1 fruit fly cellular context compared by ENCODE assay signal in the genomic region with DNA sequence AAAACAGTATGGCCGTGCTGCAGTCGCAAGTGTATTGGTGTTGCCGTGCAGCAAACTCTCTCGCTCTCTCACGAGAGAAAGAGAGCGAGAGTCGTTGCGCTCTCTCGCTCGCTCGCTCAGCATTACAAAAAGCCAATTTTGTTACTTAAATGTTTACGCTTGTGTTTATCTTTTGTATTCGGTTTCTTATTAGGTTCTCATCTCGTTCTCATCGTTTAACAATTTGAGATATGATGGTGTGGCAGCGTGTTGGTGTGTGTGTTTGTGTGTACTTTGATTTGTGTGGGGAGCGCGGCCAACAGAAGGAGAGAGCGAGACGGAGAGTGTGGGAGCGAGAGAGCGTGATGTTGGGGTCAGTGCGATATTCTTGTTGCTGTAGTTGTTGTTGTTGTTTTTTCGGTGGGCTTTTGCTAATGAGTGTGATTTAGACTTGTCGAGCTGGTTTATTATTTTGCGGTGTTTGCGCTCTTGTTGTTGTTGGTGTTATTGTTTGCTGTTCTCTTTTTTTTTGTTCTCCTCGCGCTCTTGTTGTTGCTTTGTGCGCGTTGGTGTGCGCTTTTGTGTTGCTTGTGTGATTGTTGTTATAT.
TF ChIP-seq lines count a peak whose summit lies in the region.

No protein-coding gene starts in this region.

TF ChIP-seq in whole organism, embryonic, 481 proteins besides CTCF, POLR2A, EP300 and RAD21 (continued from another document and continues in another):
- no peak for TF ChIP-seq fd96Cb (tag; optimal IDR thresholded peaks at IDR 0.05; lab: Kevin White, UChicago)
- TF ChIP-seq CG2875 (GFP tag; optimal IDR thresholded peaks at IDR 0.05; lab: Kevin White, UChicago): no peak
- no peak for TF ChIP-seq gt (GFP tag; IDR thresholded peaks at IDR 0.05; lab: Robert Waterston, UW)
- TF ChIP-seq CG16779 (GFP tag; IDR thresholded peaks at IDR 0.05; lab: Robert Waterston, UW): no peak
- TF ChIP-seq mirr (GFP tag; optimal IDR thresholded peaks at IDR 0.05; lab: Kevin White, UChicago): peak; percentile 99
- TF ChIP-seq klu (GFP tag; IDR thresholded peaks at IDR 0.05; lab: Robert Waterston, UW): no peak
- peak; percentile 19 for TF ChIP-seq trem (tag; optimal IDR thresholded peaks at IDR 0.05; lab: Kevin White, UChicago)
- TF ChIP-seq B-H2 (GFP tag; optimal IDR thresholded peaks at IDR 0.05; lab: Kevin White, UChicago): peak; percentile 79
- no peak for TF ChIP-seq tgo (GFP tag; IDR thresholded peaks at IDR 0.05; lab: Robert Waterston, UW)
- TF ChIP-seq z (GFP tag; IDR thresholded peaks at IDR 0.05; lab: Robert Waterston, UW): peak; percentile 81
- no peak for TF ChIP-seq H2.0 (GFP tag; IDR thresholded peaks at IDR 0.05; lab: Robert Waterston, UW)
- no peak for TF ChIP-seq CG10366 (GFP tag; IDR thresholded peaks at IDR 0.05; lab: Robert Waterston, UW)
- no peak for TF ChIP-seq CG5953 (GFP tag; IDR thresholded peaks at IDR 0.05; lab: Robert Waterston, UW)
- TF ChIP-seq jigr1 (GFP tag; IDR thresholded peaks at IDR 0.05; lab: Robert Waterston, UW): no peak
- no peak for TF ChIP-seq sim (GFP tag; IDR thresholded peaks at IDR 0.05; lab: Robert Waterston, UW)
- peak; percentile 41; the same call in 1 of the 2 replicates for TF ChIP-seq Bgb (GFP tag; IDR thresholded peaks at IDR 0.05; lab: Robert Waterston, UW; ENCODE audit: partially characterized antibody)
- no peak for TF ChIP-seq CG8290 (GFP tag; optimal IDR thresholded peaks at IDR 0.05; lab: Kevin White, UChicago)
- TF ChIP-seq CG8290 (tag; optimal IDR thresholded peaks at IDR 0.05; lab: Kevin White, UChicago): peak; percentile 35 to 56
- TF ChIP-seq Rfx (GFP tag; IDR thresholded peaks at IDR 0.05; lab: Robert Waterston, UW): no peak
- no peak for TF ChIP-seq tio (GFP tag; optimal IDR thresholded peaks at IDR 0.05; lab: Kevin White, UChicago)
- TF ChIP-seq Deaf1 (tag; optimal IDR thresholded peaks at IDR 0.05; lab: Kevin White, UChicago): peak; percentile 94
- peak; percentile 65 for TF ChIP-seq CG13424 (tag; optimal IDR thresholded peaks at IDR 0.05; lab: Kevin White, UChicago)
- peak; percentile 76 for TF ChIP-seq rib (GFP tag; IDR thresholded peaks at IDR 0.05; lab: Robert Waterston, UW)
- no peak for TF ChIP-seq CG4617 (GFP tag; optimal IDR thresholded peaks at IDR 0.05; lab: Kevin White, UChicago; ENCODE audit: borderline replicate concordance)
- TF ChIP-seq Atf-2 (GFP tag; optimal IDR thresholded peaks at IDR 0.05; lab: Kevin White, UChicago): no peak
- TF ChIP-seq Bdp1 (GFP tag; optimal IDR thresholded peaks at IDR 0.05; lab: Kevin White, UChicago): no peak
- TF ChIP-seq tup (GFP tag; optimal IDR thresholded peaks at IDR 0.05; lab: Kevin White, UChicago): no peak
- TF ChIP-seq CrebB (tag; optimal IDR thresholded peaks at IDR 0.05; lab: Kevin White, UChicago): peak; percentile 69
- no peak for TF ChIP-seq pho (GFP tag; optimal IDR thresholded peaks at IDR 0.05; lab: Kevin White, UChicago)
- no peak for TF ChIP-seq inv (GFP tag; IDR thresholded peaks at IDR 0.05; lab: Robert Waterston, UW; ENCODE audit: partially characterized antibody)
- TF ChIP-seq fd64A (GFP tag; optimal IDR thresholded peaks at IDR 0.05; lab: Kevin White, UChicago): peak; percentile 63
- TF ChIP-seq CG10543 (GFP tag; optimal IDR thresholded peaks at IDR 0.05; lab: Kevin White, UChicago): peak; percentile 90
- TF ChIP-seq CG4854 (GFP tag; optimal IDR thresholded peaks at IDR 0.05; lab: Kevin White, UChicago): no peak
- TF ChIP-seq HHEX (GFP tag; optimal IDR thresholded peaks at IDR 0.05; lab: Kevin White, UChicago): peak; percentile 61
- TF ChIP-seq CG18476 (GFP tag; optimal IDR thresholded peaks at IDR 0.05; lab: Kevin White, UChicago): no peak
- TF ChIP-seq chinmo (GFP tag; IDR thresholded peaks at IDR 0.05; lab: Robert Waterston, UW; ENCODE audit: partially characterized antibody): peak; percentile 91; the same call in 3 of the 4 replicates
- TF ChIP-seq shn (GFP tag; optimal IDR thresholded peaks at IDR 0.05; lab: Kevin White, UChicago): no peak
- no peak for TF ChIP-seq CG7556 (GFP tag; optimal IDR thresholded peaks at IDR 0.05; lab: Kevin White, UChicago)
- TF ChIP-seq Atf6 (GFP tag; IDR thresholded peaks at IDR 0.05; lab: Robert Waterston, UW): peak; percentile 51; the same call in 1 of the 2 replicates
- TF ChIP-seq CG30431 (GFP tag; optimal IDR thresholded peaks at IDR 0.05; lab: Kevin White, UChicago): no peak
- peak; percentile 56 for TF ChIP-seq CG2678 (tag; optimal IDR thresholded peaks at IDR 0.05; lab: Kevin White, UChicago)
- TF ChIP-seq CG17361 (GFP tag; IDR thresholded peaks at IDR 0.05; lab: Robert Waterston, UW): no peak
- TF ChIP-seq sna (GFP tag; IDR thresholded peaks at IDR 0.05; lab: Robert Waterston, UW; ENCODE audit: partially characterized antibody): no peak
- TF ChIP-seq run (tag; optimal IDR thresholded peaks at IDR 0.05; lab: Kevin White, UChicago): peak; percentile 43
- no peak for TF ChIP-seq ham (GFP tag; IDR thresholded peaks at IDR 0.05; lab: Robert Waterston, UW)
- no peak for TF ChIP-seq Lpt (GFP tag; optimal IDR thresholded peaks at IDR 0.05; lab: Kevin White, UChicago)
- no peak for TF ChIP-seq CG18619 (GFP tag; optimal IDR thresholded peaks at IDR 0.05; lab: Kevin White, UChicago)
- TF ChIP-seq Kr (GFP tag; optimal IDR thresholded peaks at IDR 0.05; lab: Kevin White, UChicago): no peak
- no peak for TF ChIP-seq H15 (GFP tag; IDR thresholded peaks at IDR 0.05; lab: Robert Waterston, UW)
- TF ChIP-seq Lim3 (GFP tag; IDR thresholded peaks at IDR 0.05; lab: Robert Waterston, UW): no peak
- no peak for TF ChIP-seq CG11560 (tag; IDR thresholded peaks at IDR 0.05; lab: Robert Waterston, UW)
- no peak for TF ChIP-seq CG7357 (GFP tag; IDR thresholded peaks at IDR 0.05; lab: Robert Waterston, UW)
- peak; percentile 80 for TF ChIP-seq gro (GFP tag; optimal IDR thresholded peaks at IDR 0.05; lab: Kevin White, UChicago)
- peak; percentile 71 for TF ChIP-seq CG7987 (GFP tag; optimal IDR thresholded peaks at IDR 0.05; lab: Kevin White, UChicago)
- no peak for TF ChIP-seq CG6654 (GFP tag; optimal IDR thresholded peaks at IDR 0.05; lab: Kevin White, UChicago)
- TF ChIP-seq CG1603 (tag; optimal IDR thresholded peaks at IDR 0.05; lab: Kevin White, UChicago): peak; percentile 14
- peak; percentile 21 for TF ChIP-seq CG12659 (GFP tag; optimal IDR thresholded peaks at IDR 0.05; lab: Kevin White, UChicago)
- TF ChIP-seq CG8388 (GFP tag; optimal IDR thresholded peaks at IDR 0.05; lab: Kevin White, UChicago): no peak
- peak; percentile 31 for TF ChIP-seq pfk (GFP tag; optimal IDR thresholded peaks at IDR 0.05; lab: Kevin White, UChicago)
- TF ChIP-seq CG18011 (GFP tag; optimal IDR thresholded peaks at IDR 0.05; lab: Kevin White, UChicago): no peak
- TF ChIP-seq Nf-YC (tag; optimal IDR thresholded peaks at IDR 0.05; lab: Kevin White, UChicago): peak; percentile 71
- TF ChIP-seq hth (optimal IDR thresholded peaks at IDR 0.05; lab: Kevin White, UChicago): no peak
- no peak for TF ChIP-seq Mad (GFP tag; optimal IDR thresholded peaks at IDR 0.05; lab: Kevin White, UChicago)
- no peak for TF ChIP-seq CG2120 (GFP tag; optimal IDR thresholded peaks at IDR 0.05; lab: Kevin White, UChicago)
- TF ChIP-seq CG6765 (GFP tag; optimal IDR thresholded peaks at IDR 0.05; lab: Kevin White, UChicago): peak; percentile 20
- TF ChIP-seq CG12155 (GFP tag; optimal IDR thresholded peaks at IDR 0.05; lab: Kevin White, UChicago): no peak
- no peak for TF ChIP-seq nerfin-2 (GFP tag; IDR thresholded peaks at IDR 0.05; lab: Robert Waterston, UW; ENCODE audit: partially characterized antibody)
- TF ChIP-seq CG16815 (GFP tag; optimal IDR thresholded peaks at IDR 0.05; lab: Kevin White, UChicago): no peak
- no peak for TF ChIP-seq eve (GFP tag; optimal IDR thresholded peaks at IDR 0.05; lab: Kevin White, UChicago)
- TF ChIP-seq CG1529 (GFP tag; optimal IDR thresholded peaks at IDR 0.05; lab: Kevin White, UChicago): peak; percentile 2
- no peak for TF ChIP-seq CG11247 (GFP tag; IDR thresholded peaks at IDR 0.05; lab: Robert Waterston, UW)
- TF ChIP-seq CG14050 (GFP tag; IDR thresholded peaks at IDR 0.05; lab: Robert Waterston, UW): no peak
- TF ChIP-seq CG16813 (GFP tag; IDR thresholded peaks at IDR 0.05; lab: Robert Waterston, UW; ENCODE audit: partially characterized antibody): no peak
- peak; percentile 42 for TF ChIP-seq PHDP (tag; optimal IDR thresholded peaks at IDR 0.05; lab: Kevin White, UChicago)
- TF ChIP-seq gcm2 (GFP tag; optimal IDR thresholded peaks at IDR 0.05; lab: Kevin White, UChicago): no peak
- peak; percentile 42; the same call in 1 of the 3 replicates for TF ChIP-seq ci (GFP tag; IDR thresholded peaks at IDR 0.05; lab: Robert Waterston, UW)
- no peak for TF ChIP-seq maf-S (GFP tag; optimal IDR thresholded peaks at IDR 0.05; lab: Kevin White, UChicago)
- peak; percentile 30 for TF ChIP-seq CG8359 (GFP tag; optimal IDR thresholded peaks at IDR 0.05; lab: Kevin White, UChicago; ENCODE audit: borderline replicate concordance)
- TF ChIP-seq CG6272 (GFP tag; IDR thresholded peaks at IDR 0.05; lab: Robert Waterston, UW): no peak
- no peak for TF ChIP-seq Hmx (GFP tag; optimal IDR thresholded peaks at IDR 0.05; lab: Kevin White, UChicago)
- peak; percentile 58 for TF ChIP-seq HLHmδ (GFP tag; optimal IDR thresholded peaks at IDR 0.05; lab: Kevin White, UChicago)
- no peak for TF ChIP-seq ap (GFP tag; IDR thresholded peaks at IDR 0.05; lab: Robert Waterston, UW)
- peak; percentile 10 for TF ChIP-seq zf30C (GFP tag; optimal IDR thresholded peaks at IDR 0.05; lab: Kevin White, UChicago)
- TF ChIP-seq CG6683 (GFP tag; optimal IDR thresholded peaks at IDR 0.05; lab: Kevin White, UChicago): peak; percentile 28
- peak; percentile 100 for TF ChIP-seq abd-A (tag; optimal IDR thresholded peaks at IDR 0.05; lab: Kevin White, UChicago)
- peak; percentile 81 for TF ChIP-seq sr (GFP tag; IDR thresholded peaks at IDR 0.05; lab: Robert Waterston, UW)
- TF ChIP-seq Hsf (GFP tag; optimal IDR thresholded peaks at IDR 0.05; lab: Kevin White, UChicago): no peak
- peak; percentile 62 for TF ChIP-seq schlank (tag; optimal IDR thresholded peaks at IDR 0.05; lab: Kevin White, UChicago)
- TF ChIP-seq h (optimal IDR thresholded peaks at IDR 0.05; lab: Kevin White, UChicago): no peak
- no peak for TF ChIP-seq ems (GFP tag; optimal IDR thresholded peaks at IDR 0.05; lab: Kevin White, UChicago)
- no peak for TF ChIP-seq aop (GFP tag; IDR thresholded peaks at IDR 0.05; lab: Robert Waterston, UW)
- peak; percentile 41; the same call in 2 of the 3 replicates for TF ChIP-seq so (GFP tag; IDR thresholded peaks at IDR 0.05; lab: Robert Waterston, UW)
- TF ChIP-seq az2 (GFP tag; optimal IDR thresholded peaks at IDR 0.05; lab: Kevin White, UChicago): no peak
- peak; percentile 77 for TF ChIP-seq pb (GFP tag; optimal IDR thresholded peaks at IDR 0.05; lab: Kevin White, UChicago)
- TF ChIP-seq Sry-β (GFP tag; optimal IDR thresholded peaks at IDR 0.05; lab: Kevin White, UChicago): peak; percentile 9
- TF ChIP-seq her (GFP tag; optimal IDR thresholded peaks at IDR 0.05; lab: Kevin White, UChicago): no peak
- no peak for TF ChIP-seq CG5245 (GFP tag; optimal IDR thresholded peaks at IDR 0.05; lab: Kevin White, UChicago)
- peak; percentile 98 to 100 for TF ChIP-seq Trl (optimal IDR thresholded peaks at IDR 0.05; lab: Kevin White, UChicago)
- peak; percentile 66 for TF ChIP-seq Trl (GFP tag; optimal IDR thresholded peaks at IDR 0.05; lab: Kevin White, UChicago)
- TF ChIP-seq E2f2 (GFP tag; IDR thresholded peaks at IDR 0.05; lab: Robert Waterston, UW): no peak
- peak; percentile 12 for TF ChIP-seq CG14710 (tag; optimal IDR thresholded peaks at IDR 0.05; lab: Kevin White, UChicago)
- TF ChIP-seq dm (GFP tag; optimal IDR thresholded peaks at IDR 0.05; lab: Kevin White, UChicago): no peak
- TF ChIP-seq CG15269 (tag; optimal IDR thresholded peaks at IDR 0.05; lab: Kevin White, UChicago): peak; percentile 34
- no peak for TF ChIP-seq zen (tag; optimal IDR thresholded peaks at IDR 0.05; lab: Kevin White, UChicago)
- no peak for TF ChIP-seq phol (tag; optimal IDR thresholded peaks at IDR 0.05; lab: Kevin White, UChicago)
- peak; percentile 82 for TF ChIP-seq sug (tag; optimal IDR thresholded peaks at IDR 0.05; lab: Kevin White, UChicago)
- TF ChIP-seq vvl (GFP tag; IDR thresholded peaks at IDR 0.05; lab: Robert Waterston, UW): no peak
- 0 out of 2 replicates have a peak, but pooled peaks have one; percentile 26 for TF ChIP-seq Awh (GFP tag; IDR thresholded peaks at IDR 0.05; lab: Robert Waterston, UW)
- no peak for TF ChIP-seq dan (GFP tag; IDR thresholded peaks at IDR 0.05; lab: Robert Waterston, UW)
- no peak for TF ChIP-seq Dip2 (GFP tag; IDR thresholded peaks at IDR 0.05; lab: Robert Waterston, UW)
- TF ChIP-seq Sin3A (optimal IDR thresholded peaks at IDR 0.05; lab: Kevin White, UChicago): no peak
- no peak for TF ChIP-seq mld (GFP tag; IDR thresholded peaks at IDR 0.05; lab: Robert Waterston, UW; ENCODE audit: partially characterized antibody)
- TF ChIP-seq usp (GFP tag; optimal IDR thresholded peaks at IDR 0.05; lab: Kevin White, UChicago): no peak
- TF ChIP-seq CG17328 (GFP tag; IDR thresholded peaks at IDR 0.05; lab: Robert Waterston, UW): no peak
- TF ChIP-seq CG5180 (GFP tag; optimal IDR thresholded peaks at IDR 0.05; lab: Kevin White, UChicago): peak; percentile 96
- TF ChIP-seq CG17385 (GFP tag; optimal IDR thresholded peaks at IDR 0.05; lab: Kevin White, UChicago): no peak
- TF ChIP-seq CG14965 (GFP tag; optimal IDR thresholded peaks at IDR 0.05; lab: Kevin White, UChicago; ENCODE audit: borderline replicate concordance): no peak
- no peak for TF ChIP-seq CG7928 (GFP tag; optimal IDR thresholded peaks at IDR 0.05; lab: Kevin White, UChicago)
- no peak for TF ChIP-seq Poxn (GFP tag; IDR thresholded peaks at IDR 0.05; lab: Robert Waterston, UW)
- TF ChIP-seq eyg (GFP tag; optimal IDR thresholded peaks at IDR 0.05; lab: Kevin White, UChicago): no peak
- TF ChIP-seq Lhr (GFP tag; optimal IDR thresholded peaks at IDR 0.05; lab: Kevin White, UChicago): peak; percentile 1
- TF ChIP-seq Ets97D (GFP tag; optimal IDR thresholded peaks at IDR 0.05; lab: Kevin White, UChicago): no peak
- no peak for TF ChIP-seq Antp (GFP tag; optimal IDR thresholded peaks at IDR 0.05; lab: Kevin White, UChicago)
- TF ChIP-seq CG30020 (tag; optimal IDR thresholded peaks at IDR 0.05; lab: Kevin White, UChicago): no peak
- TF ChIP-seq CG13296 (GFP tag; optimal IDR thresholded peaks at IDR 0.05; lab: Kevin White, UChicago): peak; percentile 71
- TF ChIP-seq croc (GFP tag; conservative IDR thresholded peaks at IDR 0.05; lab: Robert Waterston, UW): no peak
- TF ChIP-seq br (optimal IDR thresholded peaks at IDR 0.05; lab: Kevin White, UChicago): no peak
- TF ChIP-seq CG1647 (GFP tag; optimal IDR thresholded peaks at IDR 0.05; lab: Kevin White, UChicago): no peak
